Fruit fly (Drosophila melanogaster): Measurements from ENCODE around the gene Ugt307A1.

Gene Ugt307A1

dm6 chr2L:7033100-7033675 lies 34.6 kb upstream of the Ugt307A1 start (continued):
- TF ChIP-seq crp (GFP tag; optimal IDR thresholded peaks at IDR 0.05) (no peak), Mad (GFP tag; optimal IDR thresholded peaks at IDR 0.05) (no peak), kni (GFP tag; optimal IDR thresholded peaks at IDR 0.05) (no peak), CG10959 (GFP tag; IDR thresholded peaks at IDR 0.05) (no peak), CG7786 (GFP tag; optimal IDR thresholded peaks at IDR 0.05) (no peak), gfzf (GFP tag; optimal IDR thresholded peaks at IDR 0.05) (no peak), sima (GFP tag; optimal IDR thresholded peaks at IDR 0.05) (no peak), Abd-B (GFP tag; optimal IDR thresholded peaks at IDR 0.05) (no peak), CG10267 (tag; optimal IDR thresholded peaks at IDR 0.05) (no peak), C15 (GFP tag; IDR thresholded peaks at IDR 0.05) (no peak), exex (tag; optimal IDR thresholded peaks at IDR 0.05) (no peak), ftz-f1 (GFP tag; optimal IDR thresholded peaks at IDR 0.05) (no peak), CG15601 (tag; optimal IDR thresholded peaks at IDR 0.05) (no peak), CG2678 (tag; optimal IDR thresholded peaks at IDR 0.05) (no peak), maf-S (GFP tag; optimal IDR thresholded peaks at IDR 0.05) (peak; percentile 14), CG14050 (GFP tag; IDR thresholded peaks at IDR 0.05) (no peak), Hr51 (GFP tag; optimal IDR thresholded peaks at IDR 0.05) (peak in 1 of 2 experiments; percentile 34), CG3995 (GFP tag; optimal IDR thresholded peaks at IDR 0.05) (no peak), Fer3 (tag; optimal IDR thresholded peaks at IDR 0.05) (peak; percentile 48), CG4617 (GFP tag; optimal IDR thresholded peaks at IDR 0.05; ENCODE audit: borderline replicate concordance) (no peak), pita (GFP tag; optimal IDR thresholded peaks at IDR 0.05) (no peak), Med (GFP tag) (peak; percentile 94), sr (GFP tag; IDR thresholded peaks at IDR 0.05) (peak; percentile 70; the same call in 2 of the 3 replicates), CG6689 (GFP tag; IDR thresholded peaks at IDR 0.05) (no peak), ATbp (GFP tag; optimal IDR thresholded peaks at IDR 0.05) (no peak), CG16815 (GFP tag; optimal IDR thresholded peaks at IDR 0.05) (no peak), Max (GFP tag; optimal IDR thresholded peaks at IDR 0.05) (peak; percentile 30), CG14014 (GFP tag; IDR thresholded peaks at IDR 0.05) (peak; percentile 47; the same call in 1 of the 2 replicates), CG14860 (GFP tag; IDR thresholded peaks at IDR 0.05; ENCODE audit: partially characterized antibody) (no peak), Blimp-1 (GFP tag; optimal IDR thresholded peaks at IDR 0.05) (no peak), Atf6 (GFP tag; IDR thresholded peaks at IDR 0.05) (peak; percentile 62), sisA (GFP tag; IDR thresholded peaks at IDR 0.05) (peak; percentile 32; the same call in 1 of the 2 replicates), Adf1 (GFP tag; IDR thresholded peaks at IDR 0.05) (peak; percentile 20; the same call in 1 of the 2 replicates), wek (GFP tag; optimal IDR thresholded peaks at IDR 0.05) (peak; percentile 41), CG8765 (GFP tag; IDR thresholded peaks at IDR 0.05) (no peak), Chrac-16 (GFP tag; optimal IDR thresholded peaks at IDR 0.05) (no peak), Ravus (GFP tag; IDR thresholded peaks at IDR 0.05) (no peak), Vsx1 (GFP tag; optimal IDR thresholded peaks at IDR 0.05) (peak; percentile 28), ken (GFP tag; IDR thresholded peaks at IDR 0.05) (no peak), Meics (GFP tag; optimal IDR thresholded peaks at IDR 0.05) (peak; percentile 53), CG12155 (GFP tag; optimal IDR thresholded peaks at IDR 0.05) (peak; percentile 29), ap (GFP tag; IDR thresholded peaks at IDR 0.05) (no peak), MBD-R2 (GFP tag; IDR thresholded peaks at IDR 0.05) (0 out of 2 replicates have a peak, but pooled peaks have one; percentile 31), CG10431 (GFP tag; optimal IDR thresholded peaks at IDR 0.05) (no peak), pho (GFP tag; optimal IDR thresholded peaks at IDR 0.05) (no peak), bigmax (GFP tag; optimal IDR thresholded peaks at IDR 0.05) (no peak), CG2199 (GFP tag; IDR thresholded peaks at IDR 0.05) (no peak), CG32532 (GFP tag; IDR thresholded peaks at IDR 0.05) (peak; percentile 65), CG1024 (GFP tag; IDR thresholded peaks at IDR 0.05) (no peak), Lim3 (GFP tag; IDR thresholded peaks at IDR 0.05) (no peak)
